Worm (Caenorhabditis elegans) whole organism, early embryonic: ENCODE data around the gene EGAP5.1.

ENCODE experiments used
- B0310.2 ChIP-seq: sonication (generic microtip); optimal IDR thresholded peaks from 2 replicates; lab custom pipeline; 2016; ENCODE audit warnings: mild to moderate bottlenecking, missing genetic modification characterization, missing compliant biosample characterization
- F13C5.2 ChIP-seq: sonication (generic microtip); optimal IDR thresholded peaks from 2 replicates; lab custom pipeline; 2017; ENCODE audit warnings: mild to moderate bottlenecking, missing genetic modification characterization, inconsistent platforms, missing compliant biosample characterization
- aly-1 ChIP-seq: sonication (generic microtip); optimal IDR thresholded peaks from 2 replicates; lab custom pipeline; 2016; ENCODE audit warnings: missing genetic modification characterization, missing compliant biosample characterization
- ama-1 ChIP-seq: fragments of 150-350 bp; optimal IDR thresholded peaks from 2 replicates; lab custom pipeline; 2014
- ceh-13 ChIP-seq: fragments of 200-800 bp; sonication (Bioruptor generic); optimal IDR thresholded peaks from 2 replicates; lab custom pipeline; 2018; ENCODE audit warnings: mild to moderate bottlenecking, missing genetic modification characterization, missing compliant biosample characterization
- ceh-36 ChIP-seq: sonication (generic microtip); optimal IDR thresholded peaks from 2 replicates; lab custom pipeline; 2016; ENCODE audit warnings: missing genetic modification characterization, inconsistent platforms, missing compliant biosample characterization
- ets-7 ChIP-seq: sonication (generic microtip); optimal IDR thresholded peaks from 2 replicates; lab custom pipeline; 2016; ENCODE audit warnings: missing genotype, missing genetic modification characterization, missing compliant biosample characterization
- flt-1 ChIP-seq: fragments of 200-800 bp; sonication (Bioruptor generic); IDR thresholded peaks from 2 replicates; pipeline ENCODE4 v1.3.6; 2022; ENCODE audit warnings: missing genetic modification characterization, missing compliant biosample characterization
- hmbx-1 ChIP-seq: sonication (generic microtip); optimal IDR thresholded peaks from 2 replicates; lab custom pipeline; 2016; ENCODE audit warnings: mild to moderate bottlenecking, missing genetic modification characterization, missing compliant biosample characterization
- hmg-4 ChIP-seq: fragments of 200-800 bp; sonication (Bioruptor generic); optimal IDR thresholded peaks from 2 replicates; lab custom pipeline; 2018; ENCODE audit warnings: mild to moderate bottlenecking, missing genetic modification characterization, missing compliant biosample characterization
- hnd-1 ChIP-seq: sonication (generic microtip); optimal IDR thresholded peaks from 2 replicates; lab custom pipeline; 2016; ENCODE audit warnings: missing genetic modification characterization, missing compliant biosample characterization
- pes-1 ChIP-seq: fragments of 200-800 bp; sonication (Bioruptor generic); IDR thresholded peaks from 2 replicates; pipeline ENCODE4 v1.3.6; 2022; ENCODE audit warnings: missing genetic modification reagents, missing genetic modification characterization, missing compliant biosample characterization
- scrt-1 ChIP-seq: fragments of 200-800 bp; sonication (Bioruptor generic); IDR thresholded peaks from 2 replicates; pipeline ENCODE4 v1.3.6; 2022; ENCODE audit warnings: missing genetic modification characterization, missing compliant biosample characterization
- sea-1 ChIP-seq: fragments of 200-800 bp; sonication (Bioruptor generic); conservative IDR thresholded peaks from 2 replicates; pipeline ENCODE4 v1.3.6; 2022; ENCODE audit warnings: missing genetic modification characterization, missing compliant biosample characterization
- tbx-11 ChIP-seq: fragments of 200-800 bp; sonication (Bioruptor generic); IDR thresholded peaks from 2 replicates; pipeline ENCODE4 v1.3.6; 2022; ENCODE audit warnings: missing genetic modification characterization, missing compliant biosample characterization
- tbx-37 ChIP-seq: fragments of 200-800 bp; sonication (Bioruptor generic); conservative IDR thresholded peaks from 2 replicates; pipeline ENCODE4 v1.3.6; 2022; ENCODE audit warnings: missing genetic modification reagents, missing genetic modification characterization, missing compliant biosample characterization
- tra-4 ChIP-seq: sonication (generic microtip); optimal IDR thresholded peaks from 2 replicates; lab custom pipeline; 2017; ENCODE audit warnings: missing genetic modification characterization, missing compliant biosample characterization

Gene EGAP5.1

DNA sequence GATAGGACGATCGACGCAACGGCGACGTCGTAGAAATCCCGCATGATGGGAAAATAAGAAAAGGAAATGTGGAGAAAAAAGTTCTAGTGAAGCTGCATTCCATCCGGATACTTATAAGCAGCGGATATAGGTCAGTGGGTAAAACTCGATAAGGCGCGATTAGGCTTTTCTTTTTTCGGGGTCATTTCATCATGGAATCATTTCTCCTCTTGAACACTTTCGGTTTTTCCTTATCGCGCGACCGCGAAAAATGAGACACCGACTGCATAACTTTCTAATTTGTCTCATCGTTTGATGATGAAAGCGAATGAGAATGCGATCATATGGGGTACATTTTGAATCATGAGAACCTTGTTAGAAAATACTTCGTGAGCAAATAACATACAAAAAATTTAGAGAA, 12.5 kb upstream of the EGAP5.1 start, which contains the start of gene dpy-8:
Gene dpy-8 (minus strand): TSS at position 88 of the 400 bp plus-strand sequence.
- TF ChIP-seq aly-1 = no peak
- no peak for TF ChIP-seq pes-1 (GFP tag; lab: Robert Waterston, UW)
- TF ChIP-seq tra-4 = no peak
- TF ChIP-seq tbx-37 (GFP tag; lab: Robert Waterston, UW) = no peak
- no peak for TF ChIP-seq F13C5.2 (tag; lab: Kevin White, UChicago)
- TF ChIP-seq scrt-1 (GFP tag; lab: Robert Waterston, UW) = no peak
- TF ChIP-seq ceh-36 = no peak
- no peak for TF ChIP-seq ets-7 (tag; lab: Kevin White, UChicago)
- no peak for TF ChIP-seq sea-1 (GFP tag; lab: Robert Waterston, UW)
- no peak for TF ChIP-seq ama-1 (lab: Kevin White, UChicago)
- no peak for TF ChIP-seq tbx-11 (GFP tag; lab: Robert Waterston, UW)
- no peak for TF ChIP-seq hmbx-1 (tag; lab: Kevin White, UChicago)
- no peak for TF ChIP-seq hmg-4 (GFP tag; lab: Kevin White, UChicago)
- TF ChIP-seq flt-1 (GFP tag; lab: Robert Waterston, UW) = no peak

DNA sequence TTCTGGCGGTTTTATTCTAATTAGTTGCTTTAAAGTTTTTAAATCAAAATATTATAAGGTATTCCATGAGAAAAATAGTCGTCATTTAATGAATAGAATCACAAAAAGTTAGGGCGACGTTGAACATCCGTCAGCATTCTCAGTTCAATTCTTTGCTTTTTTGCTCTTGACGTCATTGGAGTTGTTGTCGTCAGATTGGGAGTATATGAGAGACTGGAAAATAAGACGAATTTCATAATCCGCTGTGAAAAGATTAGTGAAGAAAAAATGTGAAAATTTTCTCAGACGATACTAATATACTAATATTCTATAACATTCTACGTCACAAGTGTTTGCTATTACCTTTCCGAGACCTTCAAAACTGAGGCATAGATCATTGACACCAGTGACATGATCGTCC, 11.5 kb upstream of the EGAP5.1 start:
- TF ChIP-seq hmbx-1 (tag; lab: Kevin White, UChicago) = no peak
- no peak for TF ChIP-seq hnd-1 (tag; lab: Kevin White, UChicago)
- no peak for TF ChIP-seq ets-7 (tag; lab: Kevin White, UChicago)
- no peak for TF ChIP-seq hmg-4 (GFP tag; lab: Kevin White, UChicago)
- TF ChIP-seq flt-1 (GFP tag; lab: Robert Waterston, UW) = no peak
- TF ChIP-seq scrt-1 (GFP tag; lab: Robert Waterston, UW) = no peak
- no peak for TF ChIP-seq sea-1 (GFP tag; lab: Robert Waterston, UW)
- no peak for TF ChIP-seq aly-1
- no peak for TF ChIP-seq ceh-13 (GFP tag; lab: Kevin White, UChicago)
- TF ChIP-seq ceh-36 = no peak
- TF ChIP-seq ama-1 (lab: Kevin White, UChicago) = no peak
- no peak for TF ChIP-seq B0310.2 (tag; lab: Kevin White, UChicago)
- TF ChIP-seq tbx-37 (GFP tag; lab: Robert Waterston, UW) = no peak
- no peak for TF ChIP-seq F13C5.2 (tag; lab: Kevin White, UChicago)

DNA sequence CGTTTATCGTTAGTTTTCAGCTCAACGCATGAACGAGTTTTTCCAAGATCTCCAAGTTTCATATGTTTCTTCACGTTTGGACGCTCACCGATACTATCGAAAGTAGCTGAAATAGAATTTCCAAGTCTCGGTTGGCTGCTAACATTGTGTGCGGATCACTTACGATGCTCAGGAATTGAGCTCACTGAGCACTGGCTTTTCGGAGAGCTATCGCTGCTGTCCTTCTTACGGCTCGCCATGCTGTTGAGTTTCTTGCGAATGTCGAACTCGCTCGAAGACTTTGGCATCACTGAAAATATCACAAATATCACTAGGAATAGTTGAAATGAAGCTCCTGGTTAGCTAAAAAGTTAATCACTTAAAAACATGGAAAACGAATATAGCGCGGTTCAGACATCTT, 11.0 kb upstream of the EGAP5.1 start:
- TF ChIP-seq flt-1 (GFP tag; lab: Robert Waterston, UW) (no peak), ets-7 (tag; lab: Kevin White, UChicago) (no peak), ceh-13 (GFP tag; lab: Kevin White, UChicago) (no peak), scrt-1 (GFP tag; lab: Robert Waterston, UW) (no peak), sea-1 (GFP tag; lab: Robert Waterston, UW) (no peak), ceh-36 (no peak), hmbx-1 (tag; lab: Kevin White, UChicago) (no peak), hnd-1 (tag; lab: Kevin White, UChicago) (no peak), tra-4 (no peak), pes-1 (GFP tag; lab: Robert Waterston, UW) (no peak), ama-1 (lab: Kevin White, UChicago) (no peak), F13C5.2 (tag; lab: Kevin White, UChicago) (no peak)

DNA sequence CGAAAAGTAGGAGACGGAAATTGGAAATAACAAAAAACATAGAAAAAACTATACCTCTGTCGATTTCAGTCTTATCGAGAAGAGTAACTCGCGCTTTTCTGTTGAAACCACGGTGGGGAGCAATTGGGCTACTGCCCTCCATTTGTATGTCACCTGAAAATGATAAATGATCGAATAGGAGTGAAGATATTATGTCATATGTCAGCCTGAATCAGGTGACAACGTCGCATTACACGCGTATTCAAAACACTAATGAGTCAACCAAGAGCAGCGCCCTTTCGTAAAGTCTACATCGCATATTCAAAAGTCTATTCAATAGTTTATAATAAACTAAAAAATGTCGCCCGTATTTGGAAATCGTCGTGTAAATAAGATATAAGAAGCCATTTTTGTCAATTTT, 9.9 kb upstream of the EGAP5.1 start:
- TF ChIP-seq tbx-37 (GFP tag; lab: Robert Waterston, UW) = no peak
- no peak for TF ChIP-seq flt-1 (GFP tag; lab: Robert Waterston, UW)
- no peak for TF ChIP-seq ama-1 (lab: Kevin White, UChicago)

DNA sequence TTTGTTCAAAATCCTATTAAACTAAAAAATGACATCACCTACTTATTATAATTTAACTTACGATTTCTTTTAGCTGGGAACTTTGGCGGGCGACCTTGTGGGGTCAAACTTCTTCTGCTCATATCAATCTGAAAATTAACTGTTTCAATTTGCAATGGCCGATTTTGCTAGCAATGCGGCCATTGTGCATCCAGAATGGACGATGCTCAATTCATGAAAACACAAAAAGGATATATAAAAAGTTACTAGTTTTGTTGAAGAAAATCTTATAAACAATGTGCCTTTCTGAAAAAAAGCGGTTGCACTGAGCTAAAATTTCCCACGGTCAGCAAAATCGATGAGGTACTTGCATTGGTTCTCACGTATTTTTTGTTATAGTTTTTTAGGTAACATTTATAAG, 8.6 kb upstream of the EGAP5.1 start, which contains the start of gene C31H2.3:
Gene C31H2.3 (minus strand): TSS at position 101 of the 400 bp plus-strand sequence.
- no peak for TF ChIP-seq tbx-11 (GFP tag; lab: Robert Waterston, UW)
- no peak for TF ChIP-seq tra-4
- TF ChIP-seq hnd-1 (tag; lab: Kevin White, UChicago) = no peak
- no peak for TF ChIP-seq ceh-36
- TF ChIP-seq aly-1 = no peak
- TF ChIP-seq tbx-37 (GFP tag; lab: Robert Waterston, UW) = no peak
- TF ChIP-seq pes-1 (GFP tag; lab: Robert Waterston, UW) = no peak
- TF ChIP-seq hmg-4 (GFP tag; lab: Kevin White, UChicago) = no peak
- TF ChIP-seq ama-1 (lab: Kevin White, UChicago) = no peak
- no peak for TF ChIP-seq hmbx-1 (tag; lab: Kevin White, UChicago)
- TF ChIP-seq B0310.2 (tag; lab: Kevin White, UChicago) = no peak
- TF ChIP-seq F13C5.2 (tag; lab: Kevin White, UChicago) = no peak
- TF ChIP-seq scrt-1 (GFP tag; lab: Robert Waterston, UW) = no peak

DNA sequence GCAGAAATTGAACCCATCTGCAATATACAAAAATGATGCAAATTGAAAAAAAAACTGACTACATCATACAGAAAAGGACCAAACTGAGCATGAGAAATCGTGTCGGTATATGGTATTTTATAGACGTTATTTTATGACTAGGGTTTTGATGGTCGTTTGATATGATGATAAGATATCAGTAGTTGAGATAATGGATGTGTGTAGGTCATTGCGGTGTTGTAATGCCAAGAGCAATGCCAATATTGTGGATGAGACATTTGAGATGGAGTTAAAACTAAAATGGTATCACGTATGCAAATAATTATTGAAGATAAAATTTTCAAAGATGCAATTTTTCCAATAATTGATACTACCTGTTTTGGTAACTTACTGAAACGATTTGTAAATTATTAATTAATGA, 3.2 kb upstream of the EGAP5.1 start, which contains the start of gene C31H2.4:
Gene C31H2.4 (minus strand): TSS at position 19 of the 400 bp plus-strand sequence.
- TF ChIP-seq sea-1 (GFP tag; lab: Robert Waterston, UW) (no peak), ceh-13 (GFP tag; lab: Kevin White, UChicago) (no peak), aly-1 (no peak), hmg-4 (GFP tag; lab: Kevin White, UChicago) (no peak), F13C5.2 (tag; lab: Kevin White, UChicago) (no peak), pes-1 (GFP tag; lab: Robert Waterston, UW) (no peak), tra-4 (no peak), tbx-37 (GFP tag; lab: Robert Waterston, UW) (no peak), hmbx-1 (tag; lab: Kevin White, UChicago) (no peak)

DNA sequence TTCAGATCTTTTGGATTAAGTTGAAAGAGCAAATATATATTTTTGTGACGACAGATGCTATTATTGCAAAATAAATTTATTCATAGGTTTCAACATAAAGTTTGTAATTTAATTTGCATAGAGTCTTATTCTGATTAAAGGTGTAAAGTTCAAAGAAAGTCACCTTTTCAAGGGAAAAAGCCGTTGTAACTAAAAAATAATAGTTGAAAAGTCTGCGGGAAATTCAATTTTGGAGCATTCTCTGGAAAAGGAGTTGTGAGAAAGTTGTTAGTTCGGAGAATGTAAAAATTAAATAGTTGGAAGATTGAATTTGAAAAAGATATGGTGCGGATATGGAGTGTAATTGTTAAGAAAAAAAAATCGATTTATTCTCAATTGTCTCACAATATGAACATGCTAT, 1.2 kb downstream of the EGAP5.1 start:
- TF ChIP-seq tbx-11 (GFP tag; lab: Robert Waterston, UW) (no peak), ama-1 (lab: Kevin White, UChicago) (no peak), ceh-36 (no peak), pes-1 (GFP tag; lab: Robert Waterston, UW) (no peak), tra-4 (no peak), F13C5.2 (tag; lab: Kevin White, UChicago) (no peak), hnd-1 (tag; lab: Kevin White, UChicago) (no peak)
